Worm (Caenorhabditis elegans): Measurements from ENCODE around the gene srv-2.

srv-2 gene

DNA sequence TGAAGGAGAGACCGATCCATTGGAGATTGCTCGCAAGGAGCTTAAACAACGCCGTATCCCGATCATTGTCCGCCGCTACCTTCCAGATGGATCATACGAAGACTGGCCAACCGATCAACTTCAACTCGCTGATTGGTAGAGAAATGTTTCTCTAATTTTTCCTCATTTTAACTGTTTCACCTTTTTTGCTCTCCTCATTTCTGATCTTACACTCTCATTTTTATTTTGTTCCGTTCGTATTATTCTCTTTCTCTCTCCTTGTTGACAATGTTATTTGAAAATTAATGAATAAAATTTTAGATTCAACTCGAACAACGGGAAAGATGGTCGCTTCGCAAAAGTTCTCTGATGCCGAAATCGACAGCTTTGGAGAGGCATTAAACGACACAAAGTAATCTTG lies 22.4 kb downstream of the srv-2 start, which contains the start of gene dohh-1:
TSS of gene dohh-1 (plus strand) at position 301 of the 400 bp plus-strand sequence.
- no peak for TF ChIP-seq egl-5 (tag; optimal IDR thresholded peaks at IDR 0.05)
- no peak for TF ChIP-seq ZK546.5 (tag; optimal IDR thresholded peaks at IDR 0.05)
- TF ChIP-seq ceh-28 (tag; optimal IDR thresholded peaks at IDR 0.05), result no peak
- no peak for TF ChIP-seq lsy-12 (tag; optimal IDR thresholded peaks at IDR 0.05)
- TF ChIP-seq ztf-11 (tag; optimal IDR thresholded peaks at IDR 0.05), result no peak

DNA sequence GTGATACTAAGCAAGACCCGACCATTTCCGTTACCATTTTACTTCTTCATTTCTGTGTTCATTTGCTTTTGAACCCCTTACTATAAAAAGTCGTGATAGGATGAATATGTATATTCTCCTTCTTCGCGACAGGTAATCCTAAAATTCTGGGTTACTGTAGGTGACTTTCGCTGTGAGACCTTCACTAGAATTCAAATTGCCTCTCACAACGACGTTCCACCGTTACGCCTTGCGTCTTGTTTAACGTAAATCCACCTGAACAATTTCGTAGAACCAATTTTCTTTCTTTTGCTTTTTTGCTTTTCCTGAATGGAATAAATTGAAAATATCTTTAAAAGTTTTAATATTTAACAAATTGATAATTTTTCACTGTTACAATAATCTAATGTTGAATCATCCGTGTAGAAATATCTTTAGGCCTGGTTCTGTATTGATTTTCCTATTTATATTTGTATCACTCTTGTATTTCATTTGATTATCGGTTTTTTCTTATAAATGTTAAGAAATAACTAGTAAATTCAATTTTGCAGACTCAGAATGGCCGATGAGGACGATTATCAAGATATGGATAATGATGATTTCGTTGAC lies 23.1 kb downstream of the srv-2 start, which contains the start of gene rpb-6:
TSS of gene rpb-6 (plus strand) at position 538 of the 588 bp plus-strand sequence.
- TF ChIP-seq jun-1 (tag; optimal IDR thresholded peaks at IDR 0.05), result no peak
- no peak for TF ChIP-seq elt-1 (tag; optimal IDR thresholded peaks at IDR 0.05)
- peak; percentile 10 for TF ChIP-seq nhr-25 (tag; optimal IDR thresholded peaks at IDR 0.05)
- TF ChIP-seq ztf-4 (tag; optimal IDR thresholded peaks at IDR 0.05), result no peak
- peak; percentile 66 for TF ChIP-seq R02D3.7 (tag; optimal IDR thresholded peaks at IDR 0.05)
- peak; percentile 39 for TF ChIP-seq lin-15B (tag; optimal IDR thresholded peaks at IDR 0.05)
- TF ChIP-seq egl-27 (tag; optimal IDR thresholded peaks at IDR 0.05), result no peak
- no peak for TF ChIP-seq ceh-28 (tag; optimal IDR thresholded peaks at IDR 0.05)

DNA sequence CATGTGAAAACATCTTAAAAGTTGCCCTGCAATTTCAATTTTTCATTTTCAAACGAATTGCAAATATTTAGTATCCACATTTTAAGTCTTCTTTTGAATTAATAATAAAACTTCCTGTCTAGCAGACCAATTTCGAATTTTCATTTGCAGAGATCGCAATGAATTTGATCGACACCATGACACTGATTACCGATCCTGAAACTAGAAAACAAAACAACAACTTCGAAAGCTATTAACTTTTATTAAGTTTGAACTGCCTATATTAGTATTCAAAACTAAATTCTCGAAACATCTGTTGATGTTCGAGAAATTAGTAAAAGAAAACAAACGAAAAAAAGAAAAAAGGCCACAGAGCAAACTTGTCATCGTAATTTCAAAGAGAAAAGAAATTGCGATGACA lies 27.9 kb downstream of the srv-2 start:
- TF ChIP-seq nhr-237 (tag; optimal IDR thresholded peaks at IDR 0.05) (no peak), nhr-77 (tag; optimal IDR thresholded peaks at IDR 0.05) (no peak), egl-27 (tag; optimal IDR thresholded peaks at IDR 0.05) (no peak), ztf-11 (tag; optimal IDR thresholded peaks at IDR 0.05) (no peak), unc-39 (tag; optimal IDR thresholded peaks at IDR 0.05) (no peak), nhr-76 (tag; optimal IDR thresholded peaks at IDR 0.05) (no peak), tbx-2 (tag; optimal IDR thresholded peaks at IDR 0.05) (no peak), pqm-1 (tag; optimal IDR thresholded peaks at IDR 0.05) (no peak), hmg-11 (tag; optimal IDR thresholded peaks at IDR 0.05) (no peak), daf-12 (tag; optimal IDR thresholded peaks at IDR 0.05) (no peak), unc-62 (GFP tag; optimal IDR thresholded peaks at IDR 0.05) (no peak), eor-1 (tag; optimal IDR thresholded peaks at IDR 0.05) (no peak)

DNA sequence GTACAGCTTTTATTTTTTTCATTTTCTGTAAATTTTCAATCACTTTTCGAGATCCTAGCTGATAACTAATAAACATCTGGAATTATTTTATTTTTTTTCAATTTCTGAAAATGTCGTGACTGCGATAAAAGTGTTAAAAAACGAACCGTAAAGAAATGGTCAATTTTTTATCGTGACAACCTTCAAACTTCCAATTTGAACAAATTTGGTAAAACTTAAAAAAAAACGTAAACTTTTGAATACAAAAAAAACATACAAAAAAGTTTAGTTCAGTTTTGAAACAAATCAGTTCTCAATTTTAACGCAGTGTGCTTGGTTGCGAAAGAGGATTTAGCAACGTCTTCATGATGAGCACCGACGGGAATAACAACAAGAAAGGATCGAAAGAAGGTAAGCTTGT lies 30.1 kb downstream of the srv-2 start, which contains the start of gene C06A1.3:
TSS of gene C06A1.3 (plus strand) at position 301 of the 400 bp plus-strand sequence.
- TF ChIP-seq lin-15B (tag; optimal IDR thresholded peaks at IDR 0.05), result no peak
- no peak for TF ChIP-seq fkh-2 (tag; optimal IDR thresholded peaks at IDR 0.05)
- no peak for TF ChIP-seq fkh-10 (GFP tag; optimal IDR thresholded peaks at IDR 0.05)
- TF ChIP-seq fos-1 (tag; optimal IDR thresholded peaks at IDR 0.05), result no peak
- no peak for TF ChIP-seq mdl-1 (tag; optimal IDR thresholded peaks at IDR 0.05)
- TF ChIP-seq sea-2 (GFP tag; optimal IDR thresholded peaks at IDR 0.05), result no peak
- no peak for TF ChIP-seq nhr-76 (tag; optimal IDR thresholded peaks at IDR 0.05)
- TF ChIP-seq skn-1 (tag; optimal IDR thresholded peaks at IDR 0.05), result no peak
- TF ChIP-seq pqm-1 (tag; optimal IDR thresholded peaks at IDR 0.05), result no peak
- TF ChIP-seq aly-2 (tag; optimal IDR thresholded peaks at IDR 0.05), result no peak
- no peak for TF ChIP-seq ceh-9 (tag; optimal IDR thresholded peaks at IDR 0.05)
- no peak for TF ChIP-seq egl-5 (tag; optimal IDR thresholded peaks at IDR 0.05)
- no peak for TF ChIP-seq daf-12 (tag; optimal IDR thresholded peaks at IDR 0.05)
- no peak for TF ChIP-seq nhr-11 (tag; optimal IDR thresholded peaks at IDR 0.05)
- no peak for TF ChIP-seq mml-1 (tag; optimal IDR thresholded peaks at IDR 0.05)
- TF ChIP-seq ceh-82 (tag; optimal IDR thresholded peaks at IDR 0.05), result no peak
- TF ChIP-seq lsy-12 (tag; optimal IDR thresholded peaks at IDR 0.05), result no peak

DNA sequence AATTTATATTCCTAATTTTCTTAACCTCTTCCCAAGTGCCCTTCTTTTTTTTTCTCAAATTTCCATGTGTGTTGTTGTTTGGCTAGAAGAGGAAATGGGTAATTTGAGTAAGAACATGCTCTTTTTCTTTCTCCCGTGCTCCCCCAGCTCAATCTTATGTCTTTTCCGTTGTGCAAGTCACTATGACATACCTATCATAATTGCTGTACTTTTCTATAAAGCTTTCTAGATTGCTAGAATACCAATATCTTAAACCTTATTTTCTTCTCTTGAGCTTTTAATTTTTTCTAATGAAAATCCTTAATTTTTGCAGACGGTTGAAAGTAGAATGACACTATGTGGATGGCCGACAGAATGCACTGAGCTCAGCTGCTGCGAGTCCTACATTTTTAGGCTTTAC lies 31.8 kb downstream of the srv-2 start, which contains the start of gene txt-13:
TSS of gene txt-13 (plus strand) at position 301 of the 400 bp plus-strand sequence.
- TF ChIP-seq nhr-67 (tag; optimal IDR thresholded peaks at IDR 0.05) (no peak), nhr-76 (tag; optimal IDR thresholded peaks at IDR 0.05) (no peak), elt-2 (tag; optimal IDR thresholded peaks at IDR 0.05) (no peak), mml-1 (tag; optimal IDR thresholded peaks at IDR 0.05) (no peak), nhr-28 (tag; optimal IDR thresholded peaks at IDR 0.05) (no peak), pqm-1 (tag; optimal IDR thresholded peaks at IDR 0.05) (no peak), ceh-28 (tag; optimal IDR thresholded peaks at IDR 0.05) (no peak), snpc-4 (tag; optimal IDR thresholded peaks at IDR 0.05) (no peak), hmg-11 (tag; optimal IDR thresholded peaks at IDR 0.05) (no peak), ama-1 (optimal IDR thresholded peaks at IDR 0.05) (no peak), mdl-1 (tag; optimal IDR thresholded peaks at IDR 0.05) (no peak), ZK546.5 (tag; optimal IDR thresholded peaks at IDR 0.05) (no peak), egl-5 (tag; optimal IDR thresholded peaks at IDR 0.05) (no peak), fkh-2 (tag; optimal IDR thresholded peaks at IDR 0.05) (no peak), ceh-82 (tag; optimal IDR thresholded peaks at IDR 0.05) (no peak), pha-4 (tag; optimal IDR thresholded peaks at IDR 0.05) (no peak), fkh-10 (GFP tag; optimal IDR thresholded peaks at IDR 0.05) (no peak), fos-1 (tag; optimal IDR thresholded peaks at IDR 0.05) (no peak), nhr-12 (tag; optimal IDR thresholded peaks at IDR 0.05) (no peak)

Data from whole organism, L3 larva.